Worm (Caenorhabditis elegans): ENCODE measurements around the gene lido-4.
"Not testable (repeated sequence)": the region's sequence is repeated elsewhere in the genome, so short reads cannot be mapped to it uniquely, and the experiment has no call there.

lido-4 gene

DNA sequence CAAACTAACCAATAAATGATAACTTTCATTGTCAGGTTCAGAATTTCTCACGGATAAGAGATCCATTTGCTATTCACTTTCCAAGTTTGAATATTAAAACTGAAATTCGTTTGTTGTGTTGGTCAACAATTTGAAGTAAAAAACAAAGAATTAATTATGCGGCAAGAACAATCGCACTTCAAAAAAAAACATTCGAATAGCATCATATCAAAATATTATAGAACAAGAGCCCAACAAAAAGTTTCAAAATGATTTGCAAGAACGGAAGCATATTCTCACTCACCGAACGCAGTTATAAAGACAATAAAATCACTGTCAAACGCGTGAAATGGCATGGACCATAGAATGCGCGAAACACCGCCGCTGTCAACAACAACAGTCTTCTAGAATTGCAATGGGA lies 26.9 kb upstream of the lido-4 start, which contains the start of gene K09E3.7:
K09E3.7 (minus strand) TSS at position 101 of the 400 bp plus-strand sequence.
- no peak for TF ChIP-seq nfya-2 (GFP tag; IDR thresholded peaks at IDR 0.05)
- TF ChIP-seq ZK185.1 (tag; optimal IDR thresholded peaks at IDR 0.05; ENCODE audit: poor library complexity, severe bottlenecking), result no peak
- no peak for TF ChIP-seq efl-1 (GFP tag; optimal IDR thresholded peaks at IDR 0.05)
- no peak for TF ChIP-seq let-607 (tag; optimal IDR thresholded peaks at IDR 0.05)
- TF ChIP-seq F57A8.1 (GFP tag; optimal IDR thresholded peaks at IDR 0.05), result no peak
- no peak for TF ChIP-seq C17E4.6 (GFP tag; IDR thresholded peaks at IDR 0.05)
- TF ChIP-seq Y53F4B.3 (GFP tag; IDR thresholded peaks at IDR 0.05), result no peak
- no peak for TF ChIP-seq ceh-40 (GFP tag; IDR thresholded peaks at IDR 0.05)
- TF ChIP-seq zfh-2 (GFP tag; conservative IDR thresholded peaks at IDR 0.05), result no peak
- no peak for TF ChIP-seq aptf-3 (GFP tag; IDR thresholded peaks at IDR 0.05)
- TF ChIP-seq attf-5 (GFP tag; optimal IDR thresholded peaks at IDR 0.05), result no peak
- TF ChIP-seq T26A5.8 (tag; optimal IDR thresholded peaks at IDR 0.05), result no peak
- TF ChIP-seq ztf-25 (GFP tag; IDR thresholded peaks at IDR 0.05), result no peak
- TF ChIP-seq tlf-1 (GFP tag; optimal IDR thresholded peaks at IDR 0.05), result no peak
- no peak for TF ChIP-seq tbp1 (GFP tag; optimal IDR thresholded peaks at IDR 0.05)
- TF ChIP-seq egl-44 (GFP tag; IDR thresholded peaks at IDR 0.05), result no peak

DNA sequence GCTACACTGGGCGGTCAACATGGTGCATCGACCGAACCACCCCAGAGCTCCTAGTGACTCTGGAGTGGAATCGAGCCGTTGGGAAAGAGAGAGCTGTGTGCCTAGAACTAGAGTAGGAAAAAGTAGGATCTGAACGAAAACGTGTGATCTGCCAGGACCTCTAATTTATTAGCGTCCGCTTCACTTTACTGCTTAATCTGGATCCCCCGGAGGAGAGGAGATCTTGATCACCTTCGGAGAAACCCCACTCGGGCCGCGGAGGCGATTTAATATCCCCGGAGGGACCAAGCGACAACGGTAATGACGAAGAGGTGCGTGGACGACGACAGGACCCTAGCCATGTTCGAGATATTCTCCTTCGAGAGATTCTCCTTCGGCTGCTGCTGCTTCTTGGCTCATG lies 9.8 kb upstream of the lido-4 start, which contains the start of gene K09E3.2:
K09E3.2 (plus strand) TSS at position 301 of the 400 bp plus-strand sequence.
- not testable (repeated sequence) for TF ChIP-seq Y67H2A.10 (GFP tag; conservative IDR thresholded peaks at IDR 0.05); nhr-80 (tag; optimal IDR thresholded peaks at IDR 0.05); Y95B8A.8 (GFP tag; IDR thresholded peaks at IDR 0.05)

DNA sequence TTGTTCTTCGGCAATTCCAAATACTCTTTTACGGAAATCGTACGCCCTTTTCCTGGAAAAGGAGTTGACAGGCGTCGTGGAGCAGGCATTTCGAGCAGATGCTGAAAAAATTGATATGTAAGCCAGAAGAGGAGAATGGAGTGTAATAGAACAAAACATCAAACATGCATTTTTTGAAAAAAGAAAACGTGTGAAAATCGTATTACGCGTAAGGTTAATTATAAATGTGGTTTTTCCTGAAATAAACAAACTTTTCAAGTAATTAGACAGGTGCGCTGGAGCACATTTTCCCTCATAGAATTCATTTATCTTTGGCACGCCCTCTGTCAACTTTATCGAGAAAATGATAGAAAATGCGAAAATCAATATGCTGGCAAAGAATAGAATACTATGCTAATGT lies 7.5 kb upstream of the lido-4 start, which contains the start of gene lido-6:
lido-6 (minus strand) TSS at position 101 of the 400 bp plus-strand sequence.
- no peak for TF ChIP-seq ceh-79 (tag; optimal IDR thresholded peaks at IDR 0.05)
- TF ChIP-seq ets-4 (GFP tag; optimal IDR thresholded peaks at IDR 0.05), result no peak
- no peak for TF ChIP-seq attf-6 (GFP tag; IDR thresholded peaks at IDR 0.05)
- TF ChIP-seq ceh-40 (GFP tag; IDR thresholded peaks at IDR 0.05), result no peak
- TF ChIP-seq bed-2 (GFP tag; IDR thresholded peaks at IDR 0.05), result no peak
- no peak for TF ChIP-seq nhr-179 (tag; optimal IDR thresholded peaks at IDR 0.05)
- TF ChIP-seq C06A6.2 (GFP tag; conservative IDR thresholded peaks at IDR 0.05), result no peak
- no peak for TF ChIP-seq D2030.7 (GFP tag; IDR thresholded peaks at IDR 0.05)
- TF ChIP-seq dpff-1 (tag; optimal IDR thresholded peaks at IDR 0.05), result no peak
- no peak for TF ChIP-seq B0035.1 (tag; optimal IDR thresholded peaks at IDR 0.05)
- TF ChIP-seq snpc-1.1 (tag; optimal IDR thresholded peaks at IDR 0.05; ENCODE audit: insufficient read depth), result no peak
- TF ChIP-seq sptf-2 (GFP tag; optimal IDR thresholded peaks at IDR 0.05), result no peak

DNA sequence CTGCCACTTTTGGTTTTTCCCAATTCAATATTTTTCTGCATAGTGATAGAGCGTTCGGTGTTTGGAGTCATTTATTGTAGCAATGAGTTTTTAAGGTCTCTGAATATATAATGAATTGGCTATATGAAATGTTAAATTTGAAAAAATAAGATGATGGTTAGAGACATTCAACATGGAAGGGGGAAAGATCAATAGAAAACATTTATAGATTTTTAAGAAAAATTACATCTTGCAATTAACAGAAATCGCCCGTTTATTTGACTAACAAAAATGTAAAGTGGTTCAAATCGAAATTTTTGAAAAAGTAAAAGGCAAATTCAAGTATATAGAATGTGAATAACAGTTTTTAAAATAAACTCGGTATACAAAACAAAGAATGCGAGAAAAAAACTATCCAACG lies 3.0 kb upstream of the lido-4 start, which contains the start of gene lido-5:
lido-5 (minus strand) TSS at position 101 of the 400 bp plus-strand sequence.
- no peak for TF ChIP-seq madf-6 (GFP tag; IDR thresholded peaks at IDR 0.05)
- no peak for TF ChIP-seq C06A6.2 (GFP tag; conservative IDR thresholded peaks at IDR 0.05)
- TF ChIP-seq ztf-25 (GFP tag; IDR thresholded peaks at IDR 0.05), result no peak
- TF ChIP-seq hmg-20 (GFP tag; IDR thresholded peaks at IDR 0.05), result no peak
- no peak for TF ChIP-seq ztf-22 (GFP tag; optimal IDR thresholded peaks at IDR 0.05)
- TF ChIP-seq ekl-4 (GFP tag; IDR thresholded peaks at IDR 0.05), result no peak
- TF ChIP-seq ceh-91 (GFP tag; IDR thresholded peaks at IDR 0.05), result no peak
- no peak for TF ChIP-seq ztf-18 (tag; optimal IDR thresholded peaks at IDR 0.05)
- TF ChIP-seq nhr-120 (GFP tag; IDR thresholded peaks at IDR 0.05), result no peak
- TF ChIP-seq ztf-6 (GFP tag; IDR thresholded peaks at IDR 0.05), result no peak
- TF ChIP-seq mes-4 (tag; optimal IDR thresholded peaks at IDR 0.05), result no peak
- no peak for TF ChIP-seq snpc-1.1 (tag; optimal IDR thresholded peaks at IDR 0.05; ENCODE audit: insufficient read depth)
- TF ChIP-seq D2030.7 (GFP tag; IDR thresholded peaks at IDR 0.05), result no peak
- no peak for TF ChIP-seq ceh-100 (GFP tag; IDR thresholded peaks at IDR 0.05)
- no peak for TF ChIP-seq lin-35 (GFP tag; optimal IDR thresholded peaks at IDR 0.05)
- no peak for TF ChIP-seq lin-54 (GFP tag; optimal IDR thresholded peaks at IDR 0.05)
- TF ChIP-seq somi-1 (GFP tag; optimal IDR thresholded peaks at IDR 0.05), result no peak
